Fruit fly (Drosophila melanogaster): Measurements from ENCODE around the gene nonC.

DNA sequence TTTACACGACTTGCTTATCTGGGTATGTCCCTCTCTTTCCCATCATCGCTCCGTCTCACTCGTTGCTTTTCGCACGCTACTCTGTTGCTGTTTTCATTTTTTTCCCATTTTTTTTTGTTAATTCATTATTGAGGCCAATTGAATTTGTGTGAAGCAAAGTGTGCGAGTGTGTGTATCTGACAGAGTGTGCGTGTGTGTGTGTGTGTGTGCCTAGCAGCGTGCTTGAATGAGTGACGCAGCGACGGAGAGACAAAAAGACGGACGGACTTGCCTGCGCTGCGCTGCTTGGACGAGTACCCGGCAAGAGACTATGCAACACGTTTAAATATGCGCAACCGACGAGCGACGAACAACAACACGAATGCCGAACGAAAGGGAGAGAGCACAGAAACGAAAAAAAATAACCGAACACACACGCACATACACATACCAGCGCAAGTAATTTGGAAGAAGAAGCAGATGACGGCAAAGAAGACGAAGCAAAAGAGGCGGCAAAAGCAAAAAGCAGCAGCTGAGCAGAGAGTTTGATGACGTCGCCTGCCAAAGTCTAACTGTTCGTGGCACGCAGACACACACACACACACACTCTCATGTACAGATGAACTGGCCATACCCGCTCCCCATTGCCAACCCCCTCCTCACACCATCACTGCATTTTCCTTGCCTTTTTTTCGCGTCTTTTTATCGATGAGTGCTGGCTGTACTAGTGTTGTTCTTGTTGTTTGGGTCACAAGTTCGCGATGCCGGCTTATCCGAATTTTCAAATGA is 38.4 kb downstream of the nonC start:
- TF ChIP-seq usp (GFP tag; optimal IDR thresholded peaks at IDR 0.05) (no peak), pan (optimal IDR thresholded peaks at IDR 0.05) (no peak)
